Worm (Caenorhabditis elegans) whole organism, L1 larva: Measurements from ENCODE around the gene F22E5.13.

Source experiments
- C34B4.2 ChIP-seq: sonication (generic microtip); optimal IDR thresholded peaks from 2 replicates; lab custom pipeline; 2017; ENCODE audit warnings: mild to moderate bottlenecking, missing genetic modification characterization, missing compliant biosample characterization
- efl-3 ChIP-seq: fragments of 200-800 bp; sonication (Bioruptor generic); optimal IDR thresholded peaks from 2 replicates; lab custom pipeline; 2018; ENCODE audit warnings: mild to moderate bottlenecking, missing genetic modification characterization, missing compliant biosample characterization
- fkh-10 ChIP-seq: sonication (generic microtip); optimal IDR thresholded peaks from 2 replicates; lab custom pipeline; 2017; ENCODE audit warnings: missing biosample characterization, missing genetic modification reagents, missing genetic modification characterization
- hlh-4 ChIP-seq: sonication (generic microtip); optimal IDR thresholded peaks from 2 replicates; lab custom pipeline; 2016; ENCODE audit warnings: mild to moderate bottlenecking, missing genetic modification characterization, missing compliant biosample characterization
- lin-39 ChIP-seq: fragments of 150-350 bp; optimal IDR thresholded peaks from 2 replicates; lab custom pipeline; 2014; ENCODE audit warnings: missing biosample characterization, missing genetic modification reagents, missing genetic modification characterization
- nhr-84 ChIP-seq: sonication (generic microtip); optimal IDR thresholded peaks from 2 replicates; lab custom pipeline; 2017; ENCODE audit warnings: missing biosample characterization, missing genetic modification characterization
- pqm-1 ChIP-seq: sonication (generic microtip); optimal IDR thresholded peaks from 3 replicates; lab custom pipeline; 2017; ENCODE audit warnings: missing biosample characterization, missing genetic modification characterization
- unc-62 ChIP-seq: fragments of 150-350 bp; optimal IDR thresholded peaks from 2 replicates; lab custom pipeline; 2014; ENCODE audit warnings: missing biosample characterization, missing genetic modification reagents, missing genetic modification characterization

ce11 chrII:2698378-2698777 lies 48.9 kb upstream of the F22E5.13 start, which contains the start of gene sri-62:
- TF ChIP-seq C34B4.2 (no peak), unc-62 (GFP tag; lab: Kevin White, UChicago) (no peak), efl-3 (GFP tag; lab: Kevin White, UChicago) (no peak), pqm-1 (tag; lab: Kevin White, UChicago) (no peak), nhr-84 (tag; lab: Kevin White, UChicago) (no peak), lin-39 (tag; lab: Kevin White, UChicago) (no peak), fkh-10 (no peak), hlh-4 (no peak)
